Worm (Caenorhabditis elegans) whole organism, early embryonic: ENCODE results near the gene R08C7.5.

Source experiments
- B0310.2 ChIP-seq: sonication (generic microtip); optimal IDR thresholded peaks from 2 replicates; lab custom pipeline; 2016; ENCODE audit warnings: mild to moderate bottlenecking, missing genetic modification characterization, missing compliant biosample characterization
- ama-1 ChIP-seq: fragments of 150-350 bp; optimal IDR thresholded peaks from 2 replicates; lab custom pipeline; 2014
- flt-1 ChIP-seq: fragments of 200-800 bp; sonication (Bioruptor generic); IDR thresholded peaks from 2 replicates; pipeline ENCODE4 v1.3.6; 2022; ENCODE audit warnings: missing genetic modification characterization, missing compliant biosample characterization
- tra-4 ChIP-seq: sonication (generic microtip); optimal IDR thresholded peaks from 2 replicates; lab custom pipeline; 2017; ENCODE audit warnings: missing genetic modification characterization, missing compliant biosample characterization

ce11 chrIV:4459342-4459741, 29.3 kb downstream of the R08C7.5 start:
- no peak for TF ChIP-seq flt-1 (GFP tag; lab: Robert Waterston, UW)
- TF ChIP-seq B0310.2 (tag; lab: Kevin White, UChicago) = no peak
- TF ChIP-seq ama-1 = no peak
- no peak for TF ChIP-seq tra-4 (tag; lab: Kevin White, UChicago)
